Worm (Caenorhabditis elegans) whole organism, late embryonic: ENCODE measurements around the gene lpr-2.

ENCODE experiments used
- C38D4.7 ChIP-seq: fragments of 200-800 bp; sonication (Bioruptor generic); optimal IDR thresholded peaks from 2 replicates; lab custom pipeline; 2018; ENCODE audit warnings: mild to moderate bottlenecking, missing genetic modification characterization, moderate library complexity, missing compliant biosample characterization
- K02D7.2 ChIP-seq: sonication (generic microtip); optimal IDR thresholded peaks from 2 replicates; lab custom pipeline; 2017; ENCODE audit warnings: mild to moderate bottlenecking, missing genetic modification characterization, missing compliant biosample characterization
- K09A11.1 ChIP-seq: sonication (generic microtip); optimal IDR thresholded peaks from 2 replicates; lab custom pipeline; 2017; ENCODE audit warnings: antibody characterized with exemption, mild to moderate bottlenecking, missing genetic modification characterization, missing compliant biosample characterization; ENCODE audit not compliant: insufficient read depth
- T23F11.4 ChIP-seq: fragments of 200-800 bp; sonication (Bioruptor generic); optimal IDR thresholded peaks from 2 replicates; lab custom pipeline; 2018; ENCODE audit warnings: mild to moderate bottlenecking, missing genetic modification characterization, missing compliant biosample characterization
- Y22D7AL.16 ChIP-seq: sonication (generic microtip); optimal IDR thresholded peaks from 2 replicates; lab custom pipeline; 2016; ENCODE audit warnings: missing genetic modification characterization, missing compliant biosample characterization
- ceh-14 ChIP-seq: sonication (generic microtip); optimal IDR thresholded peaks from 2 replicates; lab custom pipeline; 2016; ENCODE audit warnings: missing genotype, missing genetic modification characterization, missing compliant biosample characterization
- ceh-18 ChIP-seq: sonication (generic microtip); optimal IDR thresholded peaks from 2 replicates; lab custom pipeline; 2016; ENCODE audit warnings: missing genetic modification characterization, missing compliant biosample characterization
- ceh-24 ChIP-seq: sonication (generic microtip); optimal IDR thresholded peaks from 2 replicates; lab custom pipeline; 2016; ENCODE audit warnings: mild to moderate bottlenecking, missing genetic modification characterization, missing compliant biosample characterization
- ceh-30 ChIP-seq: fragments of 150-350 bp; optimal IDR thresholded peaks from 2 replicates; lab custom pipeline; 2014; ENCODE audit warnings: missing biosample characterization, missing genetic modification characterization
- ceh-31 ChIP-seq: sonication (generic microtip); optimal IDR thresholded peaks from 2 replicates; lab custom pipeline; 2016; ENCODE audit warnings: missing genetic modification characterization, missing compliant biosample characterization
- ceh-48 ChIP-seq: sonication (generic microtip); optimal IDR thresholded peaks from 2 replicates; lab custom pipeline; 2016; ENCODE audit warnings: missing genetic modification characterization, inconsistent platforms, missing compliant biosample characterization
- ceh-6 ChIP-seq: fragments of 200-800 bp; sonication (Bioruptor generic); optimal IDR thresholded peaks from 2 replicates; lab custom pipeline; 2018; ENCODE audit warnings: mild to moderate bottlenecking, missing genetic modification characterization, missing compliant biosample characterization
- che-1 ChIP-seq: sonication (generic microtip); optimal IDR thresholded peaks from 2 replicates; lab custom pipeline; 2016; ENCODE audit warnings: mild to moderate bottlenecking, missing genetic modification characterization, missing compliant biosample characterization
- dmd-4 ChIP-seq: sonication (generic microtip); optimal IDR thresholded peaks from 2 replicates; lab custom pipeline; 2016; ENCODE audit warnings: borderline replicate concordance, missing genetic modification characterization, missing compliant biosample characterization
- elt-4 ChIP-seq: sonication (generic microtip); optimal IDR thresholded peaks from 2 replicates; lab custom pipeline; 2016; ENCODE audit warnings: missing genetic modification characterization, missing compliant biosample characterization
- ets-4 ChIP-seq: sonication (generic microtip); optimal IDR thresholded peaks from 2 replicates; lab custom pipeline; 2016; ENCODE audit warnings: missing genetic modification characterization, missing compliant biosample characterization
- fkh-10 ChIP-seq: fragments of 150-350 bp; optimal IDR thresholded peaks from 2 replicates; lab custom pipeline; 2014; ENCODE audit warnings: missing biosample characterization, missing genetic modification reagents, missing genetic modification characterization
- gmeb-2 ChIP-seq: sonication (generic microtip); optimal IDR thresholded peaks from 2 replicates; lab custom pipeline; 2016; ENCODE audit warnings: missing genetic modification characterization, inconsistent platforms, missing compliant biosample characterization
- hlh-6 ChIP-seq: sonication (generic microtip); optimal IDR thresholded peaks from 2 replicates; lab custom pipeline; 2016; ENCODE audit warnings: missing genotype, missing genetic modification characterization, missing compliant biosample characterization
- hlh-8 ChIP-seq: sonication (generic microtip); optimal IDR thresholded peaks from 2 replicates; lab custom pipeline; 2016; ENCODE audit warnings: missing genotype, missing genetic modification characterization, missing compliant biosample characterization
- lin-11 ChIP-seq: fragments of 200-800 bp; sonication (Bioruptor generic); optimal IDR thresholded peaks from 2 replicates; lab custom pipeline; 2018; ENCODE audit warnings: mild to moderate bottlenecking, missing genetic modification characterization, missing compliant biosample characterization
- madf-2 ChIP-seq: sonication (generic microtip); optimal IDR thresholded peaks from 2 replicates; lab custom pipeline; 2017; ENCODE audit warnings: missing genetic modification characterization, missing compliant biosample characterization
- mec-3 ChIP-seq: sonication (generic microtip); optimal IDR thresholded peaks from 2 replicates; lab custom pipeline; 2016; ENCODE audit warnings: borderline replicate concordance, missing genetic modification characterization, missing compliant biosample characterization
- nhr-11 ChIP-seq: fragments of 150-350 bp; optimal IDR thresholded peaks from 2 replicates; lab custom pipeline; 2014; ENCODE audit warnings: missing biosample characterization, missing genetic modification characterization
- nhr-232 ChIP-seq: sonication (generic microtip); optimal IDR thresholded peaks from 2 replicates; lab custom pipeline; 2016; ENCODE audit warnings: missing genetic modification characterization, missing compliant biosample characterization
- npax-4 ChIP-seq: sonication (generic microtip); optimal IDR thresholded peaks from 2 replicates; lab custom pipeline; 2016; ENCODE audit warnings: missing genetic modification characterization, missing compliant biosample characterization
- odd-2 ChIP-seq: sonication (generic microtip); optimal IDR thresholded peaks from 2 replicates; lab custom pipeline; 2017; ENCODE audit warnings: antibody characterized with exemption, mild to moderate bottlenecking, missing genetic modification characterization, missing compliant biosample characterization
- pag-3 ChIP-seq: sonication (generic microtip); optimal IDR thresholded peaks from 2 replicates; lab custom pipeline; 2016; ENCODE audit warnings: missing compliant biosample characterization, missing genetic modification characterization, borderline replicate concordance
- pat-9 ChIP-seq: fragments of 200-800 bp; sonication (Bioruptor generic); optimal IDR thresholded peaks from 2 replicates; lab custom pipeline; 2018; ENCODE audit warnings: mild to moderate bottlenecking, missing genetic modification characterization, moderate library complexity, missing compliant biosample characterization
- pax-1 ChIP-seq: fragments of 150-350 bp; optimal IDR thresholded peaks from 2 replicates; lab custom pipeline; 2014; ENCODE audit warnings: missing biosample characterization, missing genetic modification characterization
- pha-2 ChIP-seq: sonication (generic microtip); optimal IDR thresholded peaks from 2 replicates; lab custom pipeline; 2017; ENCODE audit warnings: mild to moderate bottlenecking, missing genetic modification characterization, missing compliant biosample characterization
- pha-4 ChIP-seq: fragments of 150-350 bp; optimal IDR thresholded peaks from 2 replicates; lab custom pipeline; 2018; ENCODE audit warnings: missing biosample characterization, missing genetic modification reagents, missing genetic modification characterization
- pqm-1 ChIP-seq: sonication (generic microtip); optimal IDR thresholded peaks from 2 replicates; lab custom pipeline; 2016; ENCODE audit warnings: missing genetic modification characterization, missing compliant biosample characterization
- pros-1 ChIP-seq: fragments of 150-350 bp; optimal IDR thresholded peaks from 2 replicates; lab custom pipeline; 2014; ENCODE audit warnings: missing biosample characterization, missing genetic modification reagents, missing genetic modification characterization
- sdc-2 ChIP-seq: sonication (generic microtip); optimal IDR thresholded peaks from 2 replicates; lab custom pipeline; 2016; ENCODE audit warnings: missing genotype, missing genetic modification characterization, missing compliant biosample characterization
- sox-4 ChIP-seq: sonication (generic microtip); optimal IDR thresholded peaks from 2 replicates; lab custom pipeline; 2017; ENCODE audit warnings: mild to moderate bottlenecking, missing genetic modification characterization, inconsistent platforms, missing compliant biosample characterization
- unc-3 ChIP-seq, 2 experiments: fragments of 200-800 bp in 1 of 2; sonication (Bioruptor generic) in 1 of 2; sonication (generic microtip) in 1 of 2; conservative IDR thresholded peaks in 1 of 2; optimal IDR thresholded peaks in 1 of 2; 2 replicates each; pipeline versions ENCODE4 v1.3.6 to Lab custom; 2016 to 2022; ENCODE audit warnings: missing compliant biosample characterization in 2 of 2, missing genetic modification characterization in 2 of 2, missing genetic modification reagents in 1 of 2
- unc-42 ChIP-seq: sonication (generic microtip); optimal IDR thresholded peaks from 2 replicates; lab custom pipeline; 2016; ENCODE audit warnings: missing genotype, missing genetic modification characterization, missing compliant biosample characterization
- unc-55 ChIP-seq: sonication (generic microtip); optimal IDR thresholded peaks from 2 replicates; lab custom pipeline; 2017; ENCODE audit warnings: missing biosample characterization, missing genetic modification reagents, missing genetic modification characterization

lpr-2 gene

ce11 chrIV:11779028-11779427 lies at the start of gene lpr-2:
lpr-2 (plus strand) TSS chrIV:11779216.
- TF ChIP-seq ceh-30 (tag; lab: Kevin White, UChicago) = no peak
- TF ChIP-seq unc-55 (GFP tag; lab: Kevin White, UChicago) = peak; percentile 75

ce11 chrIV:11735025-11735424 lies 44.0 kb upstream of the lpr-2 start, which contains the start of gene K01A6.6:
K01A6.6 (plus strand) TSS chrIV:11735325.
- no peak for TF ChIP-seq odd-2 (tag; lab: Kevin White, UChicago)
- no peak for TF ChIP-seq ceh-31 (tag; lab: Kevin White, UChicago)
- TF ChIP-seq dmd-4 (tag; lab: Kevin White, UChicago) = no peak
- no peak for TF ChIP-seq hlh-8 (tag; lab: Kevin White, UChicago)
- TF ChIP-seq ceh-24 (tag; lab: Kevin White, UChicago) = no peak
- TF ChIP-seq lin-11 = no peak
- TF ChIP-seq unc-55 (GFP tag; lab: Kevin White, UChicago) = no peak
- no peak for TF ChIP-seq ceh-18 (tag; lab: Kevin White, UChicago)

- TF ChIP-seq K02D7.2 (tag; lab: Kevin White, UChicago) (no peak), ceh-14 (no peak), nhr-232 (tag; lab: Kevin White, UChicago) (no peak), mec-3 (no peak), fkh-10 (GFP tag; lab: Kevin White, UChicago) (no peak), ceh-6 (no peak), ceh-18 (tag; lab: Kevin White, UChicago) (no peak), madf-2 (no peak), ceh-48 (tag; lab: Kevin White, UChicago) (no peak), che-1 (no peak)
Measured at ce11 chrIV:11737269-11737668, 41.7 kb upstream of the lpr-2 start, which contains the start of gene K01A6.8. K01A6.8 (minus strand) TSS chrIV:11737369.

- TF ChIP-seq madf-2 (no peak), pqm-1 (no peak), hlh-8 (tag; lab: Kevin White, UChicago) (no peak), nhr-11 (tag; lab: Kevin White, UChicago) (no peak), ets-4 (tag; lab: Kevin White, UChicago) (no peak), ceh-48 (tag; lab: Kevin White, UChicago) (no peak)
Measured at ce11 chrIV:11738092-11738617, 40.9 kb upstream of the lpr-2 start, which contains the start of gene K01A6.7. K01A6.7 (minus strand) TSS chrIV:11738567.

ce11 chrIV:11740204-11740603 lies 38.8 kb upstream of the lpr-2 start, which contains the start of gene K01A6.4:
K01A6.4 (minus strand) TSS chrIV:11740304.
- TF ChIP-seq unc-3 (GFP tag; conservative IDR thresholded peaks at IDR 0.05; lab: Robert Waterston, UW) = no peak
- TF ChIP-seq unc-3 (tag; optimal IDR thresholded peaks at IDR 0.05; lab: Kevin White, UChicago) = no peak
- TF ChIP-seq sox-4 (tag; lab: Kevin White, UChicago) = no peak
- TF ChIP-seq madf-2 = no peak
- TF ChIP-seq elt-4 (tag; lab: Kevin White, UChicago) = no peak
- TF ChIP-seq nhr-232 (tag; lab: Kevin White, UChicago) = no peak
- TF ChIP-seq ceh-24 (tag; lab: Kevin White, UChicago) = no peak
- TF ChIP-seq K02D7.2 (tag; lab: Kevin White, UChicago) = no peak
- no peak for TF ChIP-seq pha-4

- TF ChIP-seq unc-3 (GFP tag; conservative IDR thresholded peaks at IDR 0.05; lab: Robert Waterston, UW) = no peak
- TF ChIP-seq unc-3 (tag; optimal IDR thresholded peaks at IDR 0.05; lab: Kevin White, UChicago) = no peak
- TF ChIP-seq unc-55 (GFP tag; lab: Kevin White, UChicago) = no peak
- TF ChIP-seq sox-4 (tag; lab: Kevin White, UChicago) = no peak
- no peak for TF ChIP-seq mec-3
- no peak for TF ChIP-seq pros-1
- no peak for TF ChIP-seq pag-3 (tag; lab: Kevin White, UChicago)
- TF ChIP-seq pax-1 (tag; lab: Kevin White, UChicago) = no peak
- TF ChIP-seq K09A11.1 (tag; lab: Kevin White, UChicago) = no peak
- TF ChIP-seq gmeb-2 (tag; lab: Kevin White, UChicago) = no peak
- TF ChIP-seq pat-9 = no peak
- TF ChIP-seq hlh-6 (tag; lab: Kevin White, UChicago) = no peak
- no peak for TF ChIP-seq T23F11.4 (GFP tag; lab: Kevin White, UChicago)
- no peak for TF ChIP-seq unc-42
- no peak for TF ChIP-seq C38D4.7 (GFP tag; lab: Kevin White, UChicago)
- no peak for TF ChIP-seq sdc-2 (tag; lab: Kevin White, UChicago)
- no peak for TF ChIP-seq pha-2
- no peak for TF ChIP-seq Y22D7AL.16 (tag; lab: Kevin White, UChicago)
- no peak for TF ChIP-seq npax-4 (tag; lab: Kevin White, UChicago)
Measured at ce11 chrIV:11742406-11742805, 36.6 kb upstream of the lpr-2 start, which contains the start of gene K01A6.5. K01A6.5 (plus strand) TSS chrIV:11742706.
